Worm (Caenorhabditis elegans) whole organism, L2 larva: Measurements from ENCODE around the gene R08B4.3.

ENCODE experiments used
- R02D3.7 ChIP-seq: fragments of 150-350 bp; optimal IDR thresholded peaks from 2 replicates; lab custom pipeline; 2014; ENCODE audit warnings: missing biosample characterization, missing genetic modification characterization
- alr-1 ChIP-seq: fragments of 150-350 bp; optimal IDR thresholded peaks from 2 replicates; lab custom pipeline; 2014; ENCODE audit warnings: missing biosample characterization, missing genetic modification characterization
- aly-2 ChIP-seq: fragments of 150-350 bp; optimal IDR thresholded peaks from 2 replicates; lab custom pipeline; 2014; ENCODE audit warnings: missing biosample characterization, missing genetic modification characterization
- ama-1 ChIP-seq: fragments of 150-350 bp; optimal IDR thresholded peaks from 2 replicates; lab custom pipeline; 2018; ENCODE audit warnings: inconsistent platforms
- elt-1 ChIP-seq: fragments of 150-350 bp; optimal IDR thresholded peaks from 2 replicates; lab custom pipeline; 2014; ENCODE audit warnings: missing biosample characterization, missing genetic modification characterization
- nhr-10 ChIP-seq: sonication (generic microtip); optimal IDR thresholded peaks from 2 replicates; lab custom pipeline; 2017; ENCODE audit warnings: missing biosample characterization, missing genetic modification characterization
- nhr-25 ChIP-seq: fragments of 150-350 bp; sonication (generic microtip); optimal IDR thresholded peaks from 3 replicates; lab custom pipeline; 2014; ENCODE audit warnings: missing biosample characterization, missing genetic modification characterization
- skn-1 ChIP-seq: sonication (generic microtip); optimal IDR thresholded peaks from 2 replicates; lab custom pipeline; 2017; ENCODE audit warnings: missing biosample characterization, missing genetic modification characterization

DNA sequence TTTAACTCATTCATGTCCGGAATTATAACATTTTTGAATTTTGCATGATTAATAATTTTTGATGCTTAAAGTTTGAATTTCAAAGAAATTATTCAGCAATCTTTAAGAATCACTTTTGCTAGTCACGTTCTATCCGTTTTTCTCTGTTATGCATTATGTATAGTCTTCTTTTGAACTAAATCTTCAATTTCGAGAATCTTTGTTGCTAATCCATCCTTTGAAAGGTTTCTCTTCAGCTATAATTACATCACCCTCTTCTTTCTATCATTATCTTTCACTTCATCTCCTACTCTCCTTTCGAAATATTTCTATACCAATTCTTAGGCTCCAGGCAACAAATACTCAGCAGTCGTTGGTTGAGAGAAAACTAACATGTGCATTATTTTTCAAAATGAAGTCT is 30.7 kb upstream of the R08B4.3 start:
- TF ChIP-seq elt-1 (tag; lab: Kevin White, UChicago) (no peak), aly-2 (no peak), skn-1 (no peak), R02D3.7 (tag; lab: Kevin White, UChicago) (no peak), alr-1 (tag; lab: Kevin White, UChicago) (no peak), nhr-25 (no peak), ama-1 (lab: Kevin White, UChicago) (no peak), nhr-10 (tag; lab: Kevin White, UChicago) (no peak)
